Worm (Caenorhabditis elegans) whole organism, L3 larva: ENCODE results near the gene chil-8.

ENCODE experiments used
- R02D3.7 ChIP-seq: fragments of 150-350 bp; optimal IDR thresholded peaks from 2 replicates; lab custom pipeline; 2014; ENCODE audit warnings: missing biosample characterization, missing genetic modification characterization
- ZK546.5 ChIP-seq: sonication (generic microtip); optimal IDR thresholded peaks from 2 replicates; lab custom pipeline; 2017; ENCODE audit warnings: missing biosample characterization, missing genetic modification characterization
- ama-1 ChIP-seq: fragments of 150-350 bp; optimal IDR thresholded peaks from 2 replicates; lab custom pipeline; 2018
- ceh-16 ChIP-seq: sonication (generic microtip); optimal IDR thresholded peaks from 2 replicates; lab custom pipeline; 2017; ENCODE audit warnings: missing biosample characterization, missing genetic modification characterization
- ceh-9 ChIP-seq: sonication (generic microtip); optimal IDR thresholded peaks from 2 replicates; lab custom pipeline; 2018; ENCODE audit warnings: missing biosample characterization, missing genetic modification characterization
- daf-12 ChIP-seq: fragments of 150-350 bp; optimal IDR thresholded peaks from 2 replicates; lab custom pipeline; 2014; ENCODE audit warnings: missing biosample characterization, missing genetic modification reagents, missing genetic modification characterization
- egl-27 ChIP-seq: sonication (generic microtip); optimal IDR thresholded peaks from 4 replicates; lab custom pipeline; 2017; ENCODE audit warnings: missing biosample characterization, missing genetic modification reagents, missing genetic modification characterization
- elt-1 ChIP-seq: fragments of 150-350 bp; optimal IDR thresholded peaks from 2 replicates; lab custom pipeline; 2014; ENCODE audit warnings: missing biosample characterization, missing genetic modification characterization
- elt-2 ChIP-seq: sonication (generic microtip); optimal IDR thresholded peaks from 2 replicates; lab custom pipeline; 2016; ENCODE audit warnings: missing genetic modification reagents, mild to moderate bottlenecking, missing genetic modification characterization, missing compliant biosample characterization
- elt-3 ChIP-seq, 3 experiments: fragments of 150-350 bp in 1 of 3; sonication (generic microtip) in 2 of 3; optimal IDR thresholded peaks; 2 replicates in 2 of 3; 4 replicates in 1 of 3; lab custom pipeline; 2014 to 2017; ENCODE audit warnings: missing biosample characterization in 3 of 3, missing genetic modification characterization in 3 of 3
- fkh-10 ChIP-seq: sonication (generic microtip); optimal IDR thresholded peaks from 2 replicates; lab custom pipeline; 2017; ENCODE audit warnings: missing biosample characterization, missing genetic modification reagents, missing genetic modification characterization
- fkh-2 ChIP-seq: fragments of 150-350 bp; optimal IDR thresholded peaks from 2 replicates; lab custom pipeline; 2014; ENCODE audit warnings: missing biosample characterization, missing genetic modification reagents, missing genetic modification characterization
- fos-1 ChIP-seq: fragments of 150-350 bp; optimal IDR thresholded peaks from 2 replicates; lab custom pipeline; 2014; ENCODE audit warnings: missing biosample characterization, missing genetic modification characterization
- hmg-11 ChIP-seq: sonication (generic microtip); optimal IDR thresholded peaks from 2 replicates; lab custom pipeline; 2016; ENCODE audit warnings: missing genetic modification characterization, missing compliant biosample characterization
- jun-1 ChIP-seq: fragments of 150-350 bp; optimal IDR thresholded peaks from 2 replicates; lab custom pipeline; 2014; ENCODE audit warnings: missing biosample characterization, missing genetic modification reagents, missing genetic modification characterization
- lin-15B ChIP-seq: fragments of 150-350 bp; optimal IDR thresholded peaks from 2 replicates; lab custom pipeline; 2014; ENCODE audit warnings: missing biosample characterization, missing genetic modification characterization
- lin-39 ChIP-seq: fragments of 150-350 bp; optimal IDR thresholded peaks from 2 replicates; lab custom pipeline; 2018; ENCODE audit warnings: missing biosample characterization, missing genetic modification reagents, missing genetic modification characterization
- lsy-12 ChIP-seq: sonication (generic microtip); optimal IDR thresholded peaks from 2 replicates; lab custom pipeline; 2016; ENCODE audit warnings: mild to moderate bottlenecking, missing genetic modification characterization, missing compliant biosample characterization
- mdl-1 ChIP-seq: fragments of 150-350 bp; optimal IDR thresholded peaks from 2 replicates; lab custom pipeline; 2014; ENCODE audit warnings: missing biosample characterization, missing genetic modification characterization
- mml-1 ChIP-seq: fragments of 150-350 bp; sonication (generic microtip); optimal IDR thresholded peaks from 3 replicates; lab custom pipeline; 2014; ENCODE audit warnings: missing biosample characterization, missing genetic modification characterization
- nhr-11 ChIP-seq: fragments of 150-350 bp; optimal IDR thresholded peaks from 2 replicates; lab custom pipeline; 2014; ENCODE audit warnings: missing biosample characterization, missing genetic modification characterization
- nhr-12 ChIP-seq: fragments of 150-350 bp; optimal IDR thresholded peaks from 2 replicates; lab custom pipeline; 2014; ENCODE audit warnings: missing biosample characterization, missing genetic modification characterization
- nhr-23 ChIP-seq: fragments of 150-350 bp; optimal IDR thresholded peaks from 2 replicates; lab custom pipeline; 2014; ENCODE audit warnings: missing biosample characterization, missing genetic modification reagents, missing genetic modification characterization
- nhr-237 ChIP-seq: fragments of 150-350 bp; optimal IDR thresholded peaks from 2 replicates; lab custom pipeline; 2014; ENCODE audit warnings: missing biosample characterization, missing genetic modification characterization
- nhr-25 ChIP-seq: sonication (generic microtip); optimal IDR thresholded peaks from 2 replicates; lab custom pipeline; 2017; ENCODE audit warnings: missing biosample characterization, missing genetic modification characterization
- nhr-28 ChIP-seq: fragments of 150-350 bp; optimal IDR thresholded peaks from 2 replicates; lab custom pipeline; 2014; ENCODE audit warnings: missing biosample characterization, missing genetic modification characterization
- nhr-43 ChIP-seq: sonication (generic microtip); optimal IDR thresholded peaks from 2 replicates; lab custom pipeline; 2016; ENCODE audit warnings: mild to moderate bottlenecking, missing genetic modification characterization, missing compliant biosample characterization; ENCODE audit not compliant: poor library complexity, severe bottlenecking
- nhr-76 ChIP-seq: fragments of 150-350 bp; sonication (generic microtip); optimal IDR thresholded peaks from 5 replicates; lab custom pipeline; 2014; ENCODE audit warnings: missing biosample characterization, missing genetic modification characterization
- nhr-77 ChIP-seq: fragments of 150-350 bp; optimal IDR thresholded peaks from 2 replicates; lab custom pipeline; 2014; ENCODE audit warnings: missing biosample characterization, missing genetic modification characterization
- pqm-1 ChIP-seq: fragments of 150-350 bp; optimal IDR thresholded peaks from 2 replicates; lab custom pipeline; 2017; ENCODE audit warnings: missing biosample characterization, missing genetic modification characterization, inconsistent platforms
- sea-2 ChIP-seq: fragments of 150-350 bp; sonication (generic microtip); optimal IDR thresholded peaks from 4 replicates; lab custom pipeline; 2014; ENCODE audit warnings: missing biosample characterization, missing genetic modification reagents, missing genetic modification characterization
- tbx-2 ChIP-seq: sonication (generic microtip); optimal IDR thresholded peaks from 2 replicates; lab custom pipeline; 2016; ENCODE audit warnings: mild to moderate bottlenecking, missing genetic modification characterization, missing compliant biosample characterization
- unc-39 ChIP-seq: sonication (generic microtip); optimal IDR thresholded peaks from 4 replicates; lab custom pipeline; 2017; ENCODE audit warnings: missing biosample characterization, missing genetic modification characterization
- unc-62 ChIP-seq: fragments of 150-350 bp; sonication (generic microtip); optimal IDR thresholded peaks from 4 replicates; lab custom pipeline; 2014; ENCODE audit warnings: missing biosample characterization, missing genetic modification reagents, missing genetic modification characterization
- ztf-11 ChIP-seq: fragments of 150-350 bp; optimal IDR thresholded peaks from 2 replicates; lab custom pipeline; 2014; ENCODE audit warnings: missing biosample characterization, missing genetic modification characterization

Gene chil-8

ce11 chrII:9850945-9851344 is 21.9 kb downstream of the chil-8 start, which contains the start of gene ZK938.10:
Gene ZK938.10, minus strand, starts transcription at chrII:9851045.
- no peak for TF ChIP-seq fos-1 (tag; lab: Kevin White, UChicago)
- no peak for TF ChIP-seq elt-3 (tag; optimal IDR thresholded peaks at IDR 0.05; lab: Kevin White, UChicago)
- no peak for TF ChIP-seq nhr-76 (tag; lab: Kevin White, UChicago)
- TF ChIP-seq unc-62 (GFP tag; lab: Kevin White, UChicago) = no peak
- TF ChIP-seq fkh-10 = no peak
- no peak for TF ChIP-seq unc-39 (tag; lab: Kevin White, UChicago)
- no peak for TF ChIP-seq daf-12 (tag; lab: Kevin White, UChicago)
- TF ChIP-seq pqm-1 = no peak
- no peak for TF ChIP-seq nhr-77 (tag; lab: Kevin White, UChicago)
- no peak for TF ChIP-seq ceh-16
- TF ChIP-seq fkh-2 (tag; lab: Kevin White, UChicago) = no peak
- no peak for TF ChIP-seq nhr-12 (tag; lab: Kevin White, UChicago)
- TF ChIP-seq elt-2 (tag; lab: Kevin White, UChicago) = no peak

ce11 chrII:9849497-9849896 is 23.4 kb downstream of the chil-8 start, which contains the start of gene old-2:
Gene old-2, minus strand, starts transcription at chrII:9849597.
- TF ChIP-seq ama-1 (lab: Kevin White, UChicago) (no peak), R02D3.7 (no peak), elt-1 (no peak), nhr-25 (tag; lab: Kevin White, UChicago) (no peak), pqm-1 (no peak), nhr-43 (tag; lab: Kevin White, UChicago) (no peak), elt-2 (tag; lab: Kevin White, UChicago) (no peak), nhr-237 (tag; lab: Kevin White, UChicago) (no peak), fkh-10 (no peak), mml-1 (no peak), nhr-77 (tag; lab: Kevin White, UChicago) (no peak), sea-2 (no peak), nhr-76 (tag; lab: Kevin White, UChicago) (no peak)

- TF ChIP-seq nhr-43 (tag; lab: Kevin White, UChicago) (no peak), pqm-1 (no peak), unc-62 (GFP tag; lab: Kevin White, UChicago) (no peak), ceh-16 (no peak), nhr-23 (tag; lab: Kevin White, UChicago) (no peak), nhr-12 (tag; lab: Kevin White, UChicago) (no peak), ceh-9 (no peak), ZK546.5 (tag; lab: Kevin White, UChicago) (no peak), jun-1 (tag; lab: Kevin White, UChicago) (no peak), ztf-11 (tag; lab: Kevin White, UChicago) (no peak), elt-3 (tag; optimal IDR thresholded peaks at IDR 0.05; lab: Kevin White, UChicago) (no peak), nhr-11 (no peak), nhr-76 (tag; lab: Kevin White, UChicago) (no peak), elt-1 (no peak), lsy-12 (tag; lab: Kevin White, UChicago) (no peak), fos-1 (tag; lab: Kevin White, UChicago) (no peak), tbx-2 (tag; lab: Kevin White, UChicago) (no peak), lin-39 (tag; lab: Kevin White, UChicago) (no peak)
Observed at ce11 chrII:9845239-9845638, 27.6 kb downstream of the chil-8 start, which contains the start of gene chil-9. Gene chil-9, minus strand, starts transcription at chrII:9845339.

ce11 chrII:9841985-9842505 is 30.8 kb downstream of the chil-8 start, which contains the start of gene rnh-1.2:
Gene rnh-1.2, minus strand, starts transcription at chrII:9842035.
- TF ChIP-seq nhr-237 (tag; lab: Kevin White, UChicago) (no peak), R02D3.7 (no peak), jun-1 (tag; lab: Kevin White, UChicago) (no peak), hmg-11 (tag; lab: Kevin White, UChicago) (no peak), nhr-28 (tag; lab: Kevin White, UChicago) (no peak), unc-62 (GFP tag; lab: Kevin White, UChicago) (no peak), lin-15B (tag; lab: Kevin White, UChicago) (no peak), nhr-43 (tag; lab: Kevin White, UChicago) (no peak), ama-1 (lab: Kevin White, UChicago) (no peak), mdl-1 (tag; lab: Kevin White, UChicago) (no peak), lsy-12 (tag; lab: Kevin White, UChicago) (no peak), egl-27 (tag; lab: Kevin White, UChicago) (no peak)
